Worm (Caenorhabditis elegans): ENCODE measurements around the gene spp-13.

- TF ChIP-seq cog-1 (tag; optimal IDR thresholded peaks at IDR 0.05) (no peak), ztf-23 (GFP tag; IDR thresholded peaks at IDR 0.05) (no peak), flt-1 (GFP tag; IDR thresholded peaks at IDR 0.05) (no peak)
Measured at ce11 chrX:8417727-8418126, 597 bp downstream of the spp-13 start.

All from whole organism, midembryonic.